Worm (Caenorhabditis elegans): ENCODE data around the gene ilcr-2.

The ilcr-2 gene

ce11 chrII:5518055-5518454 is 43.0 kb downstream of the ilcr-2 start:
- TF ChIP-seq Y48G9A.11 (GFP tag; IDR thresholded peaks at IDR 0.05) (no peak), nhr-76 (tag; optimal IDR thresholded peaks at IDR 0.05) (no peak), set-16 (GFP tag; IDR thresholded peaks at IDR 0.05) (no peak), nhr-6 (tag; optimal IDR thresholded peaks at IDR 0.05) (no peak), Y75B8A.6 (GFP tag; IDR thresholded peaks at IDR 0.05) (no peak), spr-3 (GFP tag; optimal IDR thresholded peaks at IDR 0.05) (no peak), unc-62 (GFP tag; optimal IDR thresholded peaks at IDR 0.05 in 1 of 2) (no peak), unc-62 (tag; optimal IDR thresholded peaks at IDR 0.05) (no peak), attf-4 (tag; optimal IDR thresholded peaks at IDR 0.05) (no peak), fos-1 (tag; optimal IDR thresholded peaks at IDR 0.05) (no peak), zip-11 (GFP tag; IDR thresholded peaks at IDR 0.05) (no peak), jun-1 (tag; optimal IDR thresholded peaks at IDR 0.05) (no peak), D1046.2 (GFP tag; IDR thresholded peaks at IDR 0.05) (no peak), lin-39 (tag; optimal IDR thresholded peaks at IDR 0.05) (no peak), ztf-11 (tag; optimal IDR thresholded peaks at IDR 0.05) (no peak), zfp-3 (GFP tag; conservative IDR thresholded peaks at IDR 0.05) (no peak), nhr-28 (tag; optimal IDR thresholded peaks at IDR 0.05) (no peak), daf-19 (GFP tag; conservative IDR thresholded peaks at IDR 0.05) (no peak), lir-3 (tag; optimal IDR thresholded peaks at IDR 0.05) (no peak), spr-1 (tag; optimal IDR thresholded peaks at IDR 0.05) (no peak)

ce11 chrII:5518910-5519309 is 43.9 kb downstream of the ilcr-2 start, which contains the start of gene ZK177.2:
TSS of gene ZK177.2 (plus strand) at chrII:5519210.
- no peak for TF ChIP-seq mdl-1 (tag; optimal IDR thresholded peaks at IDR 0.05)
- no peak for TF ChIP-seq ceh-62 (tag; optimal IDR thresholded peaks at IDR 0.05)
- no peak for TF ChIP-seq mxl-2 (GFP tag; conservative IDR thresholded peaks at IDR 0.05)
- no peak for TF ChIP-seq saeg-2 (GFP tag; IDR thresholded peaks at IDR 0.05)
- TF ChIP-seq nhr-77 (tag; optimal IDR thresholded peaks at IDR 0.05), result no peak
- TF ChIP-seq aly-2 (tag; optimal IDR thresholded peaks at IDR 0.05), result no peak
- TF ChIP-seq ztf-7 (tag; optimal IDR thresholded peaks at IDR 0.05), result no peak
- no peak for TF ChIP-seq ces-1 (GFP tag; optimal IDR thresholded peaks at IDR 0.05)
- TF ChIP-seq daf-8 (GFP tag; IDR thresholded peaks at IDR 0.05), result no peak
- TF ChIP-seq Y105C5A.15 (GFP tag; IDR thresholded peaks at IDR 0.05), result no peak
- TF ChIP-seq spr-1 (tag; optimal IDR thresholded peaks at IDR 0.05), result no peak
- no peak for TF ChIP-seq madf-9 (GFP tag; conservative IDR thresholded peaks at IDR 0.05)
- TF ChIP-seq lsy-2 (tag; optimal IDR thresholded peaks at IDR 0.05), result no peak

ce11 chrII:5521411-5521810 is 46.4 kb downstream of the ilcr-2 start, which contains the start of gene ZK177.12:
TSS of gene ZK177.12 (plus strand) at chrII:5521711.
- no peak for TF ChIP-seq daf-16 (GFP tag; optimal IDR thresholded peaks at IDR 0.05)
- TF ChIP-seq daf-16 (tag; optimal IDR thresholded peaks at IDR 0.05), result no peak
- TF ChIP-seq lin-38 (GFP tag; IDR thresholded peaks at IDR 0.05), result no peak
- no peak for TF ChIP-seq unc-39 (tag; optimal IDR thresholded peaks at IDR 0.05)
- no peak for TF ChIP-seq pqm-1 (tag; optimal IDR thresholded peaks at IDR 0.05)
- TF ChIP-seq sdz-12 (GFP tag; optimal IDR thresholded peaks at IDR 0.05), result no peak
- TF ChIP-seq lsy-2 (tag; optimal IDR thresholded peaks at IDR 0.05), result no peak
- no peak for TF ChIP-seq nhr-10 (tag; optimal IDR thresholded peaks at IDR 0.05)
- TF ChIP-seq rbr-2 (tag; optimal IDR thresholded peaks at IDR 0.05), result no peak
- no peak for TF ChIP-seq lin-13 (GFP tag; optimal IDR thresholded peaks at IDR 0.05)
- TF ChIP-seq dmd-8 (GFP tag; IDR thresholded peaks at IDR 0.05), result no peak
- TF ChIP-seq aha-1 (tag), result no peak
- TF ChIP-seq T20F7.1 (GFP tag; optimal IDR thresholded peaks at IDR 0.05), result no peak
- TF ChIP-seq fkh-10 (GFP tag; optimal IDR thresholded peaks at IDR 0.05), result no peak
- no peak for TF ChIP-seq lin-1 (GFP tag; IDR thresholded peaks at IDR 0.05)
- TF ChIP-seq ctbp-1 (GFP tag; IDR thresholded peaks at IDR 0.05), result no peak
- TF ChIP-seq F26F4.8 (GFP tag; conservative IDR thresholded peaks at IDR 0.05), result no peak
